Worm (Caenorhabditis elegans): ENCODE measurements around the gene H20J04.9.

DNA sequence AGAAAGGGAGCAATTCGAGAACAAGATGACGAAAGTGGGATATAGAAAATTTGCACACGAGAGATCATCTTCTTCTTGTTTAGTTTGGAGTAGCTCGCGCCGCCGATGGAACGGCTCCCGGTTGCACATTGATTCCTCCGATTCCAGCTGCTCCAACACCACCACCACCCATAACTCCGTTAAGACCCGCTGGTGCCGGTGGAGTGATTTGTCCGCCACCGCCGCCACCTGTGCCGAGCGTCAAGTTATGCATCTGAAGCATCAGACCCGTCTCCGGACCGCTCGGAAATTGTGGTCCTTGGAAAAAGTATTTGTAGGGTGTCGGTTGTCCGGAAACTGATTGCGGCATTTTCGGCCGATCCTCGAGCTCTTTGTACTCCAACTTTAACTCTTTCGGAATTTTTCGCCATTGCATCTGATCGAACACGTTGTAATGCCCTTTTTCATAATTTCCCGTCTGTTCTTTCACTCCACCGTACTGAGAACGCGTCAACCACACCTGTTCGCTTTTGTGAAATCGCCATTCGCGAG is 21.9 kb downstream of the H20J04.9 start:
- TF ChIP-seq mdl-1 (tag; optimal IDR thresholded peaks at IDR 0.05) (no peak), pqm-1 (tag; optimal IDR thresholded peaks at IDR 0.05) (no peak), blmp-1 (tag; optimal IDR thresholded peaks at IDR 0.05) (no peak)

Measured in whole organism, L1 larva.